Fruit fly (Drosophila melanogaster) whole organism, embryonic: ENCODE data around the gene ksr.

ENCODE experiments used
- C15 ChIP-seq: fragments of 200-800 bp; sonication (Bioruptor generic); IDR thresholded peaks from 3 replicates; pipeline ENCODE4 v1.3.6; 2022; ENCODE audit warnings: missing biosample characterization, missing genetic modification characterization
- CHES-1-like ChIP-seq: fragments of 200-800 bp; sonication (Bioruptor generic); optimal IDR thresholded peaks from 2 replicates; lab custom pipeline; 2016; ENCODE audit warnings: missing biosample characterization, missing genetic modification characterization
- Hmr ChIP-seq: fragments of 200-800 bp; sonication (Bioruptor generic); optimal IDR thresholded peaks from 3 replicates; lab custom pipeline; 2017; ENCODE audit warnings: mild to moderate bottlenecking, missing biosample characterization, missing genetic modification reagents, missing genetic modification characterization
- ap ChIP-seq: fragments of 200-800 bp; sonication (Bioruptor generic); IDR thresholded peaks from 2 replicates; pipeline ENCODE4 v1.3.6; 2022; ENCODE audit warnings: missing biosample characterization, missing genetic modification characterization
- gro ChIP-seq: fragments of 200-800 bp; sonication (Bioruptor generic); optimal IDR thresholded peaks from 2 replicates; lab custom pipeline; 2016; ENCODE audit warnings: missing biosample characterization, missing genetic modification characterization
- pnt ChIP-seq: fragments of 200-800 bp; sonication (Bioruptor generic); optimal IDR thresholded peaks from 3 replicates; lab custom pipeline; 2016; ENCODE audit warnings: missing biosample characterization, missing genetic modification characterization

dm6 chr3R:5470586-5471283 lies 13.0 kb downstream of the ksr start, which contains the start of the genes mRpL44 and Snr1:
- TF ChIP-seq ap (GFP tag; lab: Robert Waterston, UW): no peak
- TF ChIP-seq pnt (GFP tag; lab: Kevin White, UChicago): no peak
- TF ChIP-seq C15 (GFP tag; lab: Robert Waterston, UW): no peak
- TF ChIP-seq gro (GFP tag; lab: Kevin White, UChicago): no peak
- peak; percentile 33 for TF ChIP-seq CHES-1-like
- TF ChIP-seq Hmr (GFP tag; lab: Kevin White, UChicago): no peak
